Worm (Caenorhabditis elegans) whole organism, L4 larva: ENCODE data around the gene B0464.6.

ENCODE experiments used
- lin-13 ChIP-seq: fragments of 150-350 bp; optimal IDR thresholded peaks from 2 replicates; lab custom pipeline; 2014; ENCODE audit warnings: missing biosample characterization, missing genetic modification reagents, missing genetic modification characterization
- mdt-29 ChIP-seq: fragments of 200-800 bp; sonication (Bioruptor generic); IDR thresholded peaks from 2 replicates; pipeline ENCODE4 v1.3.6; 2022; ENCODE audit warnings: missing genetic modification reagents, missing genetic modification characterization, missing compliant biosample characterization
- nhr-25 ChIP-seq: sonication (generic microtip); optimal IDR thresholded peaks from 2 replicates; lab custom pipeline; 2017; ENCODE audit warnings: missing genetic modification characterization, mild to moderate bottlenecking, missing compliant biosample characterization, antibody characterized with exemption, moderate library complexity, borderline replicate concordance; ENCODE audit not compliant: insufficient read depth

ce11 chrIII:9465865-9466264, at the start of gene B0464.6:
- TF ChIP-seq nhr-25 (tag; lab: Kevin White, UChicago) (no peak), mdt-29 (no peak), lin-13 (GFP tag; lab: Kevin White, UChicago) (no peak)
